Fruit fly (Drosophila melanogaster) whole organism, embryonic: ENCODE measurements around the gene sob.

Experiments used
- CG10462 ChIP-seq: fragments of 200-800 bp; sonication (Bioruptor generic); optimal IDR thresholded peaks from 2 replicates; lab custom pipeline; 2016; ENCODE audit warnings: missing biosample characterization, missing genetic modification characterization
- CG11093 ChIP-seq: fragments of 200-800 bp; sonication (Bioruptor generic); IDR thresholded peaks from 3 replicates; pipeline ENCODE4 v1.3.6; 2022; ENCODE audit warnings: missing biosample characterization, missing genetic modification characterization
- CG11247 ChIP-seq: fragments of 200-800 bp; sonication (Bioruptor generic); IDR thresholded peaks from 2 replicates; pipeline ENCODE4 v1.3.6; 2022; ENCODE audit warnings: missing biosample characterization, missing genetic modification characterization
- CG12236 ChIP-seq: fragments of 200-800 bp; sonication (Bioruptor generic); optimal IDR thresholded peaks from 2 replicates; lab custom pipeline; 2016; ENCODE audit warnings: missing biosample characterization, missing genetic modification characterization
- CG14667 ChIP-seq: fragments of 200-800 bp; sonication (Bioruptor generic); IDR thresholded peaks from 2 replicates; pipeline ENCODE4 v1.3.6; 2022; ENCODE audit warnings: missing biosample characterization, missing genetic modification characterization
- CG15269 ChIP-seq: fragments of 200-800 bp; sonication (Bioruptor generic); optimal IDR thresholded peaks from 2 replicates; lab custom pipeline; 2018; ENCODE audit warnings: missing biosample characterization, mild to moderate bottlenecking, missing genetic modification characterization, moderate library complexity
- CG16863 ChIP-seq: fragments of 200-800 bp; sonication (Bioruptor generic); optimal IDR thresholded peaks from 3 replicates; lab custom pipeline; 2016; ENCODE audit warnings: missing biosample characterization, missing genetic modification characterization
- CG17361 ChIP-seq: fragments of 200-800 bp; sonication (Bioruptor generic); IDR thresholded peaks from 3 replicates; pipeline ENCODE4 v1.3.6; 2022; ENCODE audit warnings: missing biosample characterization, missing genetic modification characterization
- CG17802 ChIP-seq: fragments of 200-800 bp; sonication (Bioruptor generic); optimal IDR thresholded peaks from 2 replicates; lab custom pipeline; 2018; ENCODE audit warnings: missing biosample characterization, mild to moderate bottlenecking, missing genetic modification characterization, moderate library complexity
- CG17829 ChIP-seq: fragments of 200-800 bp; optimal IDR thresholded peaks from 2 replicates; lab custom pipeline; 2019; ENCODE audit warnings: missing biosample characterization, mild to moderate bottlenecking, missing genetic modification characterization, moderate library complexity
- CG2712 ChIP-seq: fragments of 200-800 bp; optimal IDR thresholded peaks from 3 replicates; lab custom pipeline; 2019; ENCODE audit warnings: missing biosample characterization, mild to moderate bottlenecking, missing genetic modification characterization, moderate library complexity
- CG4820 ChIP-seq: fragments of 200-800 bp; sonication (Bioruptor generic); optimal IDR thresholded peaks from 3 replicates; lab custom pipeline; 2016; ENCODE audit warnings: missing biosample characterization, missing genetic modification characterization
- CG6689 ChIP-seq: fragments of 200-800 bp; sonication (Bioruptor generic); IDR thresholded peaks from 2 replicates; pipeline ENCODE4 v1.3.6; 2022; ENCODE audit warnings: missing biosample characterization, missing genetic modification characterization
- CG6813 ChIP-seq: fragments of 200-800 bp; sonication (Bioruptor generic); optimal IDR thresholded peaks from 2 replicates; lab custom pipeline; 2017; ENCODE audit warnings: missing biosample characterization, missing genetic modification characterization, mild to moderate bottlenecking, moderate library complexity, missing genetic modification reagents
- CG7357 ChIP-seq: fragments of 200-800 bp; sonication (Bioruptor generic); IDR thresholded peaks from 3 replicates; pipeline ENCODE4 v1.3.6; 2022; ENCODE audit warnings: missing biosample characterization, missing genetic modification characterization
- CG8089 ChIP-seq: fragments of 200-800 bp; sonication (Bioruptor generic); optimal IDR thresholded peaks from 3 replicates; lab custom pipeline; 2016; ENCODE audit warnings: missing biosample characterization, missing genetic modification characterization
- CG8478 ChIP-seq: fragments of >200 bp; optimal IDR thresholded peaks from 2 replicates; lab custom pipeline; 2018
- CG8944 ChIP-seq: fragments of 200-800 bp; sonication (Bioruptor generic); optimal IDR thresholded peaks from 3 replicates; lab custom pipeline; 2016; ENCODE audit warnings: missing biosample characterization, missing genetic modification characterization
- CG9215 ChIP-seq: fragments of 200-800 bp; sonication (Bioruptor generic); IDR thresholded peaks from 2 replicates; pipeline ENCODE4 v1.3.6; 2022; ENCODE audit warnings: missing biosample characterization, missing genetic modification characterization
- Dad ChIP-seq: fragments of 200-800 bp; sonication (Bioruptor generic); optimal IDR thresholded peaks from 3 replicates; lab custom pipeline; 2016; ENCODE audit warnings: missing biosample characterization, missing genetic modification characterization
- Gsc ChIP-seq: fragments of 200-800 bp; sonication (Bioruptor generic); IDR thresholded peaks from 2 replicates; pipeline ENCODE4 v1.3.6; 2022; ENCODE audit warnings: missing biosample characterization, missing genetic modification characterization
- H15 ChIP-seq: fragments of 200-800 bp; sonication (Bioruptor generic); IDR thresholded peaks from 3 replicates; pipeline ENCODE4 v1.3.6; 2022; ENCODE audit warnings: missing biosample characterization, missing genetic modification characterization
- MTF-1 ChIP-seq: fragments of 200-800 bp; sonication (Bioruptor generic); optimal IDR thresholded peaks from 2 replicates; lab custom pipeline; 2018; ENCODE audit warnings: missing biosample characterization, mild to moderate bottlenecking, missing genetic modification characterization, borderline replicate concordance
- Med ChIP-seq: fragments of 200-800 bp; sonication (Bioruptor generic); peaks from one replicate; lab custom pipeline; 2016; ENCODE audit warnings: missing biosample characterization, missing genetic modification characterization, mild to moderate bottlenecking, inconsistent platforms, moderate library complexity
- Meics ChIP-seq: fragments of 200-800 bp; sonication (Bioruptor generic); optimal IDR thresholded peaks from 2 replicates; lab custom pipeline; 2017; ENCODE audit warnings: missing biosample characterization, mild to moderate bottlenecking, missing genetic modification characterization
- Optix ChIP-seq: fragments of 200-800 bp; sonication (Bioruptor generic); IDR thresholded peaks from 3 replicates; pipeline ENCODE4 v1.3.6; 2022; ENCODE audit warnings: missing biosample characterization, missing genetic modification characterization
- Ptx1 ChIP-seq: fragments of 200-800 bp; sonication (Bioruptor generic); IDR thresholded peaks from 2 replicates; pipeline ENCODE4 v1.3.6; 2022; ENCODE audit warnings: missing biosample characterization, missing genetic modification characterization
- Sox102F ChIP-seq: fragments of 200-800 bp; sonication (Bioruptor generic); optimal IDR thresholded peaks from 2 replicates; lab custom pipeline; 2018; ENCODE audit warnings: missing biosample characterization, mild to moderate bottlenecking, missing genetic modification characterization, moderate library complexity
- Spps ChIP-seq: fragments of 200-800 bp; sonication (Bioruptor generic); optimal IDR thresholded peaks from 2 replicates; lab custom pipeline; 2018; ENCODE audit warnings: missing biosample characterization, mild to moderate bottlenecking, missing genetic modification characterization
- ara ChIP-seq: fragments of 200-800 bp; sonication (Bioruptor generic); IDR thresholded peaks from 2 replicates; pipeline ENCODE4 v1.3.6; 2022; ENCODE audit warnings: missing biosample characterization, missing genetic modification characterization
- bcd ChIP-seq: fragments of 200-800 bp; sonication (Bioruptor generic); optimal IDR thresholded peaks from 2 replicates; lab custom pipeline; 2017; ENCODE audit warnings: missing biosample characterization, mild to moderate bottlenecking, missing genetic modification characterization
- corto ChIP-seq: fragments of 200-800 bp; sonication (Bioruptor generic); optimal IDR thresholded peaks from 2 replicates; lab custom pipeline; 2016; ENCODE audit warnings: missing biosample characterization, mild to moderate bottlenecking, missing genetic modification characterization, moderate library complexity
- dmrt99B ChIP-seq: fragments of 200-800 bp; sonication (Bioruptor generic); optimal IDR thresholded peaks from 2 replicates; lab custom pipeline; 2018; ENCODE audit warnings: missing biosample characterization, mild to moderate bottlenecking, missing genetic modification characterization, moderate library complexity
- en ChIP-seq: fragments of 200-800 bp; sonication (Bioruptor generic); optimal IDR thresholded peaks from 2 replicates; lab custom pipeline; 2016; ENCODE audit warnings: missing biosample characterization, missing genetic modification characterization
- eve ChIP-seq, 2 experiments: fragments of >200 bp; optimal IDR thresholded peaks; 2 replicates each; lab custom pipeline; 2017; ENCODE audit warnings: missing biosample characterization in 2 of 2, missing genetic modification characterization in 2 of 2
- eyg ChIP-seq: fragments of 200-800 bp; sonication (Bioruptor generic); optimal IDR thresholded peaks from 3 replicates; lab custom pipeline; 2016; ENCODE audit warnings: missing biosample characterization, missing genetic modification characterization
- fd96Cb ChIP-seq: fragments of 200-800 bp; sonication (Bioruptor generic); optimal IDR thresholded peaks from 2 replicates; lab custom pipeline; 2018; ENCODE audit warnings: missing biosample characterization, mild to moderate bottlenecking, missing genetic modification characterization, moderate library complexity
- gcm ChIP-seq: fragments of 200-800 bp; sonication (Bioruptor generic); optimal IDR thresholded peaks from 2 replicates; lab custom pipeline; 2019; ENCODE audit warnings: missing biosample characterization, mild to moderate bottlenecking, missing genetic modification characterization, moderate library complexity
- gem ChIP-seq: fragments of 200-800 bp; sonication (Bioruptor generic); optimal IDR thresholded peaks from 2 replicates; lab custom pipeline; 2019; ENCODE audit warnings: missing biosample characterization, mild to moderate bottlenecking, missing genetic modification characterization, moderate library complexity
- gsb-n ChIP-seq: fragments of 200-800 bp; sonication (Bioruptor generic); optimal IDR thresholded peaks from 3 replicates; lab custom pipeline; 2018; ENCODE audit warnings: missing biosample characterization, mild to moderate bottlenecking, missing genetic modification characterization
- hkb ChIP-seq, 2 experiments: fragments of 200-800 bp in 1 of 2; fragments of >200 bp in 1 of 2; sonication (Bioruptor generic) in 1 of 2; IDR thresholded peaks in 1 of 2; optimal IDR thresholded peaks in 1 of 2; 2 replicates each; pipeline versions ENCODE4 v1.3.6 to Lab custom; 2017 to 2022; ENCODE audit warnings: missing biosample characterization in 1 of 2, missing genetic modification characterization in 1 of 2
- lilli ChIP-seq: fragments of 200-800 bp; sonication (Bioruptor generic); optimal IDR thresholded peaks from 3 replicates; lab custom pipeline; 2016; ENCODE audit warnings: missing biosample characterization, missing genetic modification characterization
- lola ChIP-seq, 3 experiments: fragments of >200 bp in 2 of 3; fragments of 200-800 bp in 1 of 3; sonication (Bioruptor generic) in 1 of 3; optimal IDR thresholded peaks; 2 replicates each; lab custom pipeline; 2017 to 2019; ENCODE audit warnings: missing biosample characterization in 3 of 3, missing genetic modification characterization in 3 of 3, mild to moderate bottlenecking in 1 of 3, moderate library complexity in 1 of 3
- peb ChIP-seq: fragments of 200-800 bp; sonication (Bioruptor generic); IDR thresholded peaks from 2 replicates; pipeline ENCODE4 v1.3.6; 2022; ENCODE audit warnings: missing biosample characterization, missing genetic modification characterization
- pnt ChIP-seq: fragments of 200-800 bp; sonication (Bioruptor generic); optimal IDR thresholded peaks from 3 replicates; lab custom pipeline; 2016; ENCODE audit warnings: missing biosample characterization, missing genetic modification characterization
- prd ChIP-seq, 3 experiments: fragments of >200 bp in 2 of 3; fragments of 200-800 bp in 1 of 3; sonication (Bioruptor generic) in 1 of 3; optimal IDR thresholded peaks in 2 of 3; IDR thresholded peaks in 1 of 3; 2 replicates in 2 of 3; 3 replicates in 1 of 3; pipeline versions ENCODE4 v1.3.6 to Lab custom; 2017 to 2022; ENCODE audit warnings: missing biosample characterization in 1 of 3, missing genetic modification characterization in 1 of 3
- salm ChIP-seq: fragments of 200-800 bp; sonication (Bioruptor generic); optimal IDR thresholded peaks from 2 replicates; lab custom pipeline; 2018; ENCODE audit warnings: missing biosample characterization, mild to moderate bottlenecking, missing genetic modification characterization
- sd ChIP-seq: fragments of 200-800 bp; sonication (Bioruptor generic); optimal IDR thresholded peaks from 3 replicates; lab custom pipeline; 2018; ENCODE audit warnings: missing biosample characterization, mild to moderate bottlenecking, missing genetic modification characterization, moderate library complexity
- zfh1 ChIP-seq: fragments of 200-800 bp; sonication (Bioruptor generic); IDR thresholded peaks from 3 replicates; pipeline ENCODE4 v1.3.6; 2022; ENCODE audit warnings: missing biosample characterization, missing genetic modification characterization

sob gene

dm6 chr2L:3534227-3534842, 46.2 kb downstream of the sob start (continued):
- peak; percentile 71 for TF ChIP-seq fd96Cb (tag; lab: Kevin White, UChicago)
- TF ChIP-seq ara (GFP tag; lab: Robert Waterston, UW) = peak; percentile 75
- peak; percentile 77 for TF ChIP-seq dmrt99B (tag; lab: Kevin White, UChicago)
- peak; percentile 59; the same call in 1 of the 3 replicates for TF ChIP-seq CG11093 (GFP tag; lab: Robert Waterston, UW)
- peak; percentile 36 for TF ChIP-seq pnt (GFP tag; lab: Kevin White, UChicago)
- TF ChIP-seq Optix (GFP tag; lab: Robert Waterston, UW) = 0 out of 3 replicates have a peak, but pooled peaks have one; percentile 7
- TF ChIP-seq eve (GFP tag; optimal IDR thresholded peaks at IDR 0.05; lab: Kevin White, UChicago) = no peak
- TF ChIP-seq gcm (GFP tag; lab: Kevin White, UChicago) = peak; percentile 30
- peak; percentile 61 for TF ChIP-seq CG17361 (GFP tag; lab: Robert Waterston, UW)
- peak; percentile 15 for TF ChIP-seq CG16863 (GFP tag; lab: Kevin White, UChicago)
- TF ChIP-seq prd (optimal IDR thresholded peaks at IDR 0.05; lab: Kevin White, UChicago) = no peak
- peak; percentile 77 for TF ChIP-seq prd (GFP tag; IDR thresholded peaks at IDR 0.05; lab: Robert Waterston, UW)
- no peak for TF ChIP-seq hkb (optimal IDR thresholded peaks at IDR 0.05; lab: Kevin White, UChicago)
- TF ChIP-seq hkb (GFP tag; IDR thresholded peaks at IDR 0.05; lab: Robert Waterston, UW) = peak; percentile 47
- TF ChIP-seq Spps = peak; percentile 27
- peak; percentile 19 for TF ChIP-seq CG4820
- TF ChIP-seq CG10462 (GFP tag; lab: Kevin White, UChicago) = peak; percentile 11
- TF ChIP-seq Dad (GFP tag; lab: Kevin White, UChicago) = no peak
- no peak for TF ChIP-seq CG11247
- peak; percentile 75 for TF ChIP-seq Sox102F (GFP tag; lab: Kevin White, UChicago)
- peak; percentile 63 for TF ChIP-seq CG15269 (tag; lab: Kevin White, UChicago)
- peak; percentile 89 for TF ChIP-seq Med (GFP tag; lab: Kevin White, UChicago)
- no peak for TF ChIP-seq MTF-1
- peak; percentile 74; the same call in 2 of the 3 replicates for TF ChIP-seq zfh1 (GFP tag; lab: Robert Waterston, UW)
- TF ChIP-seq bcd = peak; percentile 3
- peak; percentile 39 for TF ChIP-seq CG12236 (GFP tag; lab: Kevin White, UChicago)
- TF ChIP-seq peb = peak; percentile 53; the same call in 1 of the 2 replicates
- peak; percentile 74 for TF ChIP-seq gem (tag; lab: Kevin White, UChicago)
- TF ChIP-seq lola (GFP tag; optimal IDR thresholded peaks at IDR 0.05; lab: Kevin White, UChicago) = peak in 1 of 3 experiments; percentile 47
- peak; percentile 59 for TF ChIP-seq CG7357 (GFP tag; lab: Robert Waterston, UW)
- TF ChIP-seq CG8089 = peak; percentile 2
- TF ChIP-seq CG9215 (GFP tag; lab: Robert Waterston, UW) = peak; percentile 42; the same call in 1 of the 2 replicates
- TF ChIP-seq CG14667 = peak; percentile 61
- no peak for TF ChIP-seq Meics (GFP tag; lab: Kevin White, UChicago)
- peak; percentile 4 for TF ChIP-seq en (GFP tag; lab: Kevin White, UChicago)
- TF ChIP-seq Ptx1 = peak; percentile 71
- TF ChIP-seq CG17829 (tag; lab: Kevin White, UChicago) = peak; percentile 45
- TF ChIP-seq eyg (GFP tag; lab: Kevin White, UChicago) = peak; percentile 23
- TF ChIP-seq Gsc = no peak; the same call in 1 of the 2 replicates
- peak; percentile 55 for TF ChIP-seq CG8478 (lab: Kevin White, UChicago)
- peak; percentile 49; the same call in 2 of the 3 replicates for TF ChIP-seq H15 (GFP tag; lab: Robert Waterston, UW)
- peak; percentile 44 for TF ChIP-seq lilli (GFP tag; lab: Kevin White, UChicago)
- TF ChIP-seq CG8944 (GFP tag; lab: Kevin White, UChicago) = peak; percentile 16
- TF ChIP-seq gsb-n (tag; lab: Kevin White, UChicago) = peak; percentile 30
- TF ChIP-seq sd (tag; lab: Kevin White, UChicago) = peak; percentile 59
- TF ChIP-seq CG2712 = peak; percentile 72
- TF ChIP-seq CG6689 = peak; percentile 46
- no peak for TF ChIP-seq salm
- TF ChIP-seq CG6813 (GFP tag; lab: Kevin White, UChicago) = peak; percentile 27
- TF ChIP-seq CG17802 (tag; lab: Kevin White, UChicago) = no peak
- peak; percentile 28 for TF ChIP-seq corto (GFP tag; lab: Kevin White, UChicago)
